Worm (Caenorhabditis elegans) whole organism, L4/young adult: ENCODE results near the gene ZK1010.5.

Source experiments
- W03F9.2 ChIP-seq: fragments of 150-350 bp; optimal IDR thresholded peaks from 2 replicates; lab custom pipeline; 2014; ENCODE audit warnings: missing biosample characterization, missing genetic modification characterization
- dao-5 ChIP-seq: sonication (generic microtip); optimal IDR thresholded peaks from 2 replicates; lab custom pipeline; 2016; ENCODE audit warnings: missing genotype, missing genetic modification characterization, moderate library complexity, missing compliant biosample characterization
- him-1 ChIP-seq: sonication (generic microtip); optimal IDR thresholded peaks from 2 replicates; lab custom pipeline; 2016; ENCODE audit warnings: missing genotype, missing genetic modification reagents, missing genetic modification characterization, missing compliant biosample characterization

- TF ChIP-seq dao-5 (no peak), W03F9.2 (tag; lab: Kevin White, UChicago) (no peak), him-1 (tag; lab: Kevin White, UChicago) (no peak)
Observed at ce11 chrIII:13005161-13005560, 17.8 kb upstream of the ZK1010.5 start, which contains the start of gene snf-7.
